Worm (Caenorhabditis elegans) whole organism, dauer: Measurements from ENCODE around the gene rbm-26.

ENCODE experiments used
- unc-62 ChIP-seq: sonication (generic microtip); optimal IDR thresholded peaks from 2 replicates; lab custom pipeline; 2017; ENCODE audit warnings: missing biosample characterization, missing genetic modification reagents, missing genetic modification characterization

The rbm-26 gene

DNA sequence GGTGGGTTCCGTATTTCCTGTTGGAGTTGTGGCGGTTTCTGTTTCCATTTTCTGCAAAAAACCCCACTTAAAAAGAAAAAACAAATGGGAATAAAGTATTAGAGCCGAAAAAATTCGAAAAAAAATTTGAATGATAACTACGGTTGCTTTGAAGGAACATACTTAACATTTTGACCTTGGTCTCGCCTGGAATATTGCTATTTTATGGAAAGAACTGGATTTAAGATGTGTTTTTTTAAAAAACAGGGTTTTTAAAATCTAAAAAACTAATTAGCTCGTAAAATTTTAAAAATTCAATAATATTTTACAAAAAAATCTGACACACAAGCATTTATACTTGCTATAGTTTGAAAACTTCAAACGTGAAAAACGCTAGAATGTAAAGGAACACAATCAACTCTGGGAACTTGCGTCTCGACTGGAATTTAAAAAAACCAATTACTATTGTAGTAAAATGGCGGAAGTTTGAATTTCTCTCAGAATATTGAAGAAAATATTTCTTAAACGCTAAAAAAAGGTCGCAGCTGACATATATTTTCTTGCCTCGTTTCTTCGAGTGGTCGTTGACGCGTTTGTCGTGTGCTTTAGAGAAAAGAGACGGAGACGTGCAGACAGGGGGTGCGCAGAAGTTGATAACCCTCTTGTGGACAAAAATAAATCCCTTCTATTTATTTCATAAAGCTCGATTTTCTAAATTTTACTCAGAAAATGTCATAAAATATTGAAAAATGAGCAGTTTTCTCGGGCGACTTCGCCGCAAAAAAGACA lies 13.2 kb upstream of the rbm-26 start, which contains the start of the genes lgg-3 and rgs-5:
TSS of gene lgg-3 (minus strand) at position 51 of the 768 bp plus-strand sequence.
TSS of gene rgs-5 (plus strand) at position 593 of the 768 bp plus-strand sequence.
- TF ChIP-seq unc-62 (GFP tag; lab: Kevin White, UChicago) = no peak

DNA sequence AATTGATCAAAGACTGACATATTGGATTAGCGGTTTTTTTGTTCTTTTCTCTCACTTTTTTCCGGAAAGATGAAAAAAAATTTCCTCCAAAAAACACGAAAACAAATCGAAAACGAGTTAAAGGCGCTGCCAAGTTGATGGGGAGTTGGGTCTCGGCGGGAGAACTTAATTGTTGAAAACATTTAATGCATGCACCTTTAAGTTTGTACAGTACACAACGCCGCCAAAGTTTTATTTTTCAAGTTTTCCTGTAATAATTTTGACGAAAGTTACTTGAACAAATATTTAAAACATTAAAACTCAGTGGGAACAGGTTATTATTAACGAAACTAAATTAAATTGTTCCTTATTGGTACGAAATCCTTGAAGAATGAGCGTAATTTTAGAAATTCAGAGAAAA lies 9.9 kb upstream of the rbm-26 start:
- no peak for TF ChIP-seq unc-62 (GFP tag; lab: Kevin White, UChicago)

DNA sequence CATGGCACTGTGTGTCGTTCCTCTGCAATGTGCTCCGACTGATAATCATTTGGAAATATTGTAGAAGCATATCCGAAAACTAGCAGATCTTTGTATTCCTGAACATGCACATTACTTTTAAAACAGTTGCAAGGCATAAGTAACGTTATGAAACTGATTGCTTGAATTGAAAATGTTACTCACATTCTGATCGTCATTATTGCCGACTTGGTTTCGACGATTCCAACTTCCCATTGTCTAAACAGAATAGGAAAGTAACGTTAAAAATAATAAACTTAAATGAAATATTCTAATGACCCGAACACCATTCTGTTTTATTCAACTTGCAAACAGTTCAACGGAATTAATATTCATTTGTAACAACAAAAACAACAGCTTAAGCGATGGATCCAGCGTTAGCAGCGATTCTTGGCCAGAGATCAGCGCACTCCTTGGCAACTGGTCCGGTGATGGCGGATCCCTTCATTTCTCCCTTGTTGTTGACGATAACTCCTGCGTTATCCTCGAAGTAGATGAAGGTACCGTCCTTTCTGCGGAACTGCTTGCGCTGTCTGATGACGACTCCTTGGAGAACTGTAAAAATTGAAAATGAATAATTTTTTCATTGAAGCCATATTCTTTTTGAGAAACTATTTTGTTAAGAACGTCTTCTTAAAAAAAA lies 6.0 kb upstream of the rbm-26 start, which contains the start of gene swp-1:
TSS of gene swp-1 (minus strand) at position 298 of the 661 bp plus-strand sequence.
- TF ChIP-seq unc-62 (GFP tag; lab: Kevin White, UChicago) = no peak

DNA sequence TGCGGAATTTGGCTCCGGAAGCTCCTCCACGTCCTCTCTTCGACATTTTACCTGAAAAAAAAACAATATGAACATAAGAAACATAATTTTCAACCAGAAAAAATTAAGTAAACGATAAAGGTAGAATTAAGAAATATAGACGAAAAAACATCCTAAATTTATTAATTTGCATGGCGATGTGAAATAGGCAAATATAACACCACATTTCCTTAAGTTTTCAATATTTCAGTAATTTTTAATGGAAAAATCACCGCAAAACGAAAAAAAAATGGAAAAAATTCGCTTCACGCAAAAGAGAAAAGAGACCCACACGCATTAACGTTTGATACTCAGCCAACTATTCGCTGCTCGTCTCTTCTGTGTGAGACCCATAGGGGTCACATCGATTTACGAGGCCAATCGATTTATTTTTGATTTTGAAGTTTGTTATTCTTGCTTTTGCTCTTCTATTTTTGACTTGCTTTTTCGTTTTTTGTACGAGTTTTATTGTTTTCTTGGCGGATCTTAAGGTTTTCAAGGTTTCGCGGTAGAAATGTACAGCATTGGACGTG lies 5.2 kb upstream of the rbm-26 start, which contains the start of gene rpl-23:
TSS of gene rpl-23 (minus strand) at position 51 of the 551 bp plus-strand sequence.
- TF ChIP-seq unc-62 (GFP tag; lab: Kevin White, UChicago) = no peak

DNA sequence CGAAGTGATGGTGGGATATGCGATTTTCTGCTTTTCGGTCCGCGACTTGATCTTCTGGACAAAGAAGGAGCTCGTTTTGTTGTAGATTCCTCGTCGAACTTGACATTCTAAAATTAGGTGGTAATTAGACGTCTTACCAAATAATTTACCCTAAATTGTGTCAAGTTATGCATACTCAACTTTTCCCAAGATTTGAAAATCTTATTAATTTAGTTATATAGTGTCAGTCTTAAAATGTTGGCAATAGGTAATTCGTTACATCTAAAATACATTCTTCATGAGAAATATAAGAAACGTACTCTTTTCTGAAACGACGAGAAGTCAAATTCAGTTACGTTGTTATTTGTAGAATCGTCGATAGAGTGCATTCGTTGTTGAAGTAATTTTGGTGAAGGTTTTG lies 3.8 kb upstream of the rbm-26 start:
- no peak for TF ChIP-seq unc-62 (GFP tag; lab: Kevin White, UChicago)

DNA sequence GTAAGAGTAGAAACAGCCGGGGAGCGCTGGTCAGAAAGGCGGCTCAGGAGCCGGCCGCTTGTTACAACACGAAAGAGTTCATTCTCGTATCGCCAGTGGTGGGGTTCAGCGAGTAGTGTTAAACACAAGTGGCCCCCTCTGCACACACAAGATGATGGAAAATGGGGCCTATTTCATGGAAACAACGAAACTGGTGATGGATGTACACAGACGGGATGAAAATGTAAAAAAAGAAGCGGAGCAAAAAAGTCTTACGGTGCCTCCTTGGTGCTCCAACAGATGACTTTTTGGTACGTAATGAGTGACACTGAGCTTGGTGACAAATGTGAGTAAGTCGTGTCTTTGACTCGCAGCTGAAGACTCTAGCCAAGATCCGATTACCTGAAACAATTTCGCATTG lies 3.3 kb upstream of the rbm-26 start:
- TF ChIP-seq unc-62 (GFP tag; lab: Kevin White, UChicago) = no peak

DNA sequence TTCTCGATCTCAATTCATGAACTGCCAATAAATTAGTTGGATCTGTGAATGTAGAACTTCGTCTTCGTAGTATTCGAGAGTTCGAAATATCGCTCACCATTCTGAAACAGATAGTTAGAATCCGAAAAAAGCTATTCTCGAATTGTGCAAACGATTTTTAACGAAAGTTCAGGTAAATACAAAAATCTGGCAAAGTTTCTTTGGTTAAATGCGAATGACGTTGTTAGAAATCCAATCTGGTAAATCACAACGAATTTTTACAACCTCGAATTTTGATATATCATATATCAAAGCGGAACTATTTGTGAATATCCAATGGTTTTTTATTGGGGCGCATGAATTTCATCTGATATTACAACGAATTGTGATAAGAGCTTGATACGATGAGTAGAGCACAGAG lies 2.1 kb upstream of the rbm-26 start, which contains the start of gene hpo-28:
TSS of gene hpo-28 (minus strand) at position 101 of the 400 bp plus-strand sequence.
- TF ChIP-seq unc-62 (GFP tag; lab: Kevin White, UChicago) = no peak

DNA sequence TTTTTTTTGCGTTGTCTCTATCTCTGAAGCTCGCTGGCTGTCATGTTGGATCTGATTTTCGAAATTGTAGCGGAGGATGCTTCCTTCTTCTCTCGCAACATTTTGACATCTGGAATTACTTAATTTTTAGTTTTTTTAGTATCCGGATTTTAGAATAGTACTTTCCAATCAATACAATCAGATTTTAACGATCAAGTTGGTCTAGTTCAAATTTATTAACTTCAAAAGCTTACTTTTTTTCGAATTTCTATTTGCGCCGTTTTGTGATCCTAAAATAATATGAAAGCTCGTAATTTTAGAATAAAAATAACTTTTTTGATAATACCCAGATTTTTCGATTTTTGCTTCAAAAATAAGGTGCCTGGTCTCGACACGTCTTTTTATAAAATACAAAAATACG lies 1.3 kb upstream of the rbm-26 start, which contains the start of gene B0336.12:
TSS of gene B0336.12 (minus strand) at position 101 of the 400 bp plus-strand sequence.
- no peak for TF ChIP-seq unc-62 (GFP tag; lab: Kevin White, UChicago)

DNA sequence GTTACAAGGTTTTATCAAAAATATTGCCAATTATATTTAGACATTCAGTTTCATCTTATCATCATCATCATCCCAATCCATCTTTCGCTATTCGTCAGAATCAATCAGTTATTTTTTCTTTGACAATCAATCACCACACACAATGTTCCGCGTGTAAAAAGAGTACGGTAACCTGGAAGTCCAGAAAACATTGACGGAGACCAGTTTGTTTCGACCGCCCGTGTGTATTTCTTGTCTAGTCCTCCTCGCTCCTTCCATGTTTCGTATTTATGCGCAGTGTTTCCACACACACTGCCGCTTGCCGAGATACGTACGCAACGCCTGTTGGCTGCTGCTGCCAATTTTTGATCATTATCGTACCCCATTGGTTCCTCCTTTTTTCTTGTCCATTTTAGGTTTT lies 666 bp upstream of the rbm-26 start:
- TF ChIP-seq unc-62 (GFP tag; lab: Kevin White, UChicago) = no peak

DNA sequence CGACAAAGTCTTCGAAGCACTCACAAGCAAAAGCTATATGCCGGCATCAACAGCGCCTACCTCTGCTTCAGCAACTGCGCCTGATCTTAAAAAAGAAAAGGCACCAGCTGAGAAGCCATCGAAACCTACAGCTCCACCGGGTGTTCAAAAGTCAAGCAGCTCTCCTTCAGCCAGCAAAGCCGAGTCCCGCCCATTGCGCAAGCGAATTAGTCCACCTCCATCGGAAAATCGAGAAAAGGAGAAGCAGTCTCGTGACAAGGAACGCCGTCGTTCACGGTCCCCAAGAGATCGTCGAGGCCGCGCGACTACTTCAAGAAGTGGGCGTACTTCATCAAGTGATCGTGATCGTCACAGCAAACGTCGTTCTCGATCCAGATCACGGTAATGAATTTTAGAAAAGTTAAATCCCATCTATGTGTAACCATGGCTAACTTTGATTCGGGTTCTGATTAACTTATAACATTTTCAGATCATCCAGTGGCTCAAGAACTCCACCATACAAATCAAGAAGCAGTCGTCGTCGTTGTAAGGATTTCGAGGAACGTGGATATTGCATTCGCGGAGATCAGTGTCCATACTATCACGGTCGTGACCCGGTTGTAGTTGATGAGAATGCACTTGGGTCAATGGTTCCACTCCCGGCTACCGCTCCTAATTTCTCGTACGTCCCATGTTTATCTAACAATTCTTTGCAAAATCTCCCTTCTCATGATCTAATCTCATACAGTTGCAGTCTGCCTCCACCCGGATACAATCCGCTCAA lies 720 bp downstream of the rbm-26 start:
- TF ChIP-seq unc-62 (GFP tag; lab: Kevin White, UChicago) = no peak

DNA sequence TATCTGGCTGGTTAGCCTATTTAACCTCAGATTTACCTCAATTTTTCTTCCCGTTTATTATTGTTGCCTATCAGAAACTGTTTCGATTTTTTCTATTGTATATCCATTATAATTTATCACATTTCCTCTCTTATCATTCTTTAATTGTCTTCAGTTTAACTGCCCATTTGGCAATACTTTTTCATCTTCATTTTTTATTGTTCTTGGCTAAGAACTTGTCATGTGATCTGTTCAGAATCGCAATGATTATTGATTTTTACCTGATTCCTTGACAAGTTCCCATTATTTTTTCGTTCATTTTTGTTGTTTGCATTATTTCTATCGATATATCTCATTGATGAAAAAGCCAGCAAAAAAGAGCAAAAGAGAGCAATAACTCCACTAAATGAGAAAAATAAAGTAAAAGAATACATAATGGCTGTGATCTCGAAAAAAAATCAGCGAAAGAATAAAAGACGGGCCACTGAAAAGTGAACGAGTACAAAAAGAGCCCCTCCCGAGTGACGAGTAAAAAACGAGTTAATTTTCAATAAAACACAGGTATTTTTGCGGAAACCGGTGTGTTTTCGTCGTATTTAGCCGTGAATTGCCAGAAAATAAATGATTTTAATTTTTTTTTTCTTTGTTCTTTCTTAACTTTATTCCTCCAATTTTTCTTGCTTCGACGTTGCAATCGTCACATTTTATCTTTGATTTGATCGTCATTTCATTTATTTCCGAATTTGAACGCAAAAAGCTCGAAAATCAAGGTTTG lies 3.1 kb downstream of the rbm-26 start, which contains the start of gene arf-1:
TSS of gene arf-1 (plus strand) at position 657 of the 754 bp plus-strand sequence.
- no peak for TF ChIP-seq unc-62 (GFP tag; lab: Kevin White, UChicago)

DNA sequence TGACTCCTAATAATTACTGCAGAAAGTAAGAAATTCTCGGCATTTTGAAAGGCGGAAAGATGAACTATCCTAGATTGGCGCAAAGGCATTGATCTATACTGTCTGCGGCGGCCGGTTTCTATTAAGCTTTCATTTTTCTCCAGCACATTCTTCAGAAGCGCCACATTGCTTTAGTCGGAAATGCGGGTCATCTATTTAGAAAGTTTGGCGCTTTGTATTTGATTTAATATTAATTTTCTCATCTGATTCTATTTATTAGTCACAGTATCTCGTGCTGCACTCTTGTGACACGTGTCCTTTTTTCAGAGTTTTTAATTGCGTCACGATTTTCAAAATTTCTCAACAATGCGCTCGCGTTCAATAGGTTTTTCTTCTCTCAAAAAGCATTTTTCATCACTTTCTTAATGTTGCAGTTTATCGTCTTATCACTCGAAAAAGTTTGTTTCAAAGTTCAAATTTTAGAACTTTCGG lies 3.7 kb downstream of the rbm-26 start:
- TF ChIP-seq unc-62 (GFP tag; lab: Kevin White, UChicago) = no peak

DNA sequence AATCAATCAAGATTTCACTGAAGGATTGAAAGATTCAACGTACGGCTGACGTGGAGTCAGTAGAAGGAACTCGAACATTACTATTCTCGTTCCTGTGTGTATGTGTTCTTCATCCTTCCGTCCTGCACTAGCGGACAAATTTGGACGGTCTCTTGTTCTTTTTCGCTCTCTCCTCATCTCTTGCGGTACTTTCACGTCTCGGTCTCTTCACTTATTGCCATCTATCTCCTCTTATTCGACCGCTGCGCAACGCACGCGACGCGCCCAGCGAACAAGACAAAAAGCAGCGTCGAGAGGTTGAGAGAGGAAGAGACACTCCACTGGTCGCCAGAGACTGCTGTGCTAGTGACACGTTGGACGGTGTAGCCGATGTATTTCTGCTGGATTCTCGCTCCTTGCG lies 4.1 kb downstream of the rbm-26 start:
- no peak for TF ChIP-seq unc-62 (GFP tag; lab: Kevin White, UChicago)

DNA sequence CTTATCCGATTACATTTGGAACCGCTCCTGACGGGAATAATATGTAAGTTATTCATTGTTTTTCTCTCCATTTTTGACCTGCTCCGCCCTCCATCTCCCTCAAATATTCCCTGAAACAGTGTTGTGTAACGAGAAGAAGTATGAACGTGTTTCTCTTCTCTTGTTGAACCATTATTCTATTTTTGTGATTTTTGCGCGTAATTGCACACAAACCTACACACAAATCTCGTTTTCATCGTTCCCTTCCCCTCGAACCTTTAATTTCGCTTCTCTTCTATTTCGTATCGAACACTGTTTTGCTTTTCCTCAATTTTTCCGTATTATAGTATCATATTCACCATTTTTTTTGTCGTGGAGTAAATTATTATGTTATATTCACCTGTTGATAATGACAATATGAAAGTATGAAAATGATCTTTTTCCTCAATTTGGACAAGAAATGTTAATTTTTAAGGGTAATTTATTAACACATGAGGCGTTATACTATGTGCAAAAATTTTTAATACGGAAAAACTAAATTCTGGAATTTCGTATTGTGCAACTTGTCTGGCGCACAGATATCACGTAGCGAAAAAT lies 5.9 kb downstream of the rbm-26 start:
- TF ChIP-seq unc-62 (GFP tag; lab: Kevin White, UChicago) = no peak
